Fruit fly (Drosophila melanogaster): ENCODE measurements around the gene CG45089.

CG45089 gene

dm6 chrX:7911983-7912630 lies 18.5 kb upstream of the CG45089 start, which contains the start of gene snz (continued):
- TF ChIP-seq CG2875 (GFP tag; optimal IDR thresholded peaks at IDR 0.05) = no peak
- peak; percentile 50; the same call in 1 of the 2 replicates for TF ChIP-seq ato (GFP tag; IDR thresholded peaks at IDR 0.05; ENCODE audit: partially characterized antibody)
- TF ChIP-seq CG12071 (GFP tag; optimal IDR thresholded peaks at IDR 0.05) = no peak
- no peak for TF ChIP-seq Lpt (GFP tag; optimal IDR thresholded peaks at IDR 0.05)
- no peak for TF ChIP-seq fru (optimal IDR thresholded peaks at IDR 0.05)
- no peak for TF ChIP-seq CG7556 (GFP tag; optimal IDR thresholded peaks at IDR 0.05)
- TF ChIP-seq shn (GFP tag; optimal IDR thresholded peaks at IDR 0.05) = no peak
- no peak for TF ChIP-seq Bteb2 (GFP tag; optimal IDR thresholded peaks at IDR 0.05)
- no peak for TF ChIP-seq CG6272 (GFP tag; IDR thresholded peaks at IDR 0.05)
- no peak for TF ChIP-seq CG17912 (GFP tag; optimal IDR thresholded peaks at IDR 0.05)
- no peak for TF ChIP-seq CG11504 (tag; optimal IDR thresholded peaks at IDR 0.05)
- TF ChIP-seq CG5245 (GFP tag; optimal IDR thresholded peaks at IDR 0.05) = no peak
- no peak for TF ChIP-seq ac (GFP tag; optimal IDR thresholded peaks at IDR 0.05)
- TF ChIP-seq sens-2 (GFP tag; IDR thresholded peaks at IDR 0.05) = no peak
- no peak for TF ChIP-seq CG6689 (GFP tag; IDR thresholded peaks at IDR 0.05)
- TF ChIP-seq CG34376 (GFP tag; optimal IDR thresholded peaks at IDR 0.05) = peak; percentile 97
- TF ChIP-seq lmd (GFP tag; IDR thresholded peaks at IDR 0.05) = no peak
- no peak for TF ChIP-seq CG9797 (GFP tag; optimal IDR thresholded peaks at IDR 0.05)
- TF ChIP-seq CG6654 (GFP tag; optimal IDR thresholded peaks at IDR 0.05) = no peak
- TF ChIP-seq Lhr (GFP tag; optimal IDR thresholded peaks at IDR 0.05) = no peak
- TF ChIP-seq Side (GFP tag; optimal IDR thresholded peaks at IDR 0.05) = no peak
- no peak for TF ChIP-seq CG11093 (GFP tag; IDR thresholded peaks at IDR 0.05)
- TF ChIP-seq inv (GFP tag; IDR thresholded peaks at IDR 0.05; ENCODE audit: partially characterized antibody) = peak; percentile 48; the same call in 1 of the 2 replicates
- TF ChIP-seq onecut (GFP tag; IDR thresholded peaks at IDR 0.05) = peak; percentile 85
- TF ChIP-seq ase (GFP tag; IDR thresholded peaks at IDR 0.05) = no peak
- peak; percentile 80 for TF ChIP-seq abd-A (tag; optimal IDR thresholded peaks at IDR 0.05)
- TF ChIP-seq CG8388 (GFP tag; optimal IDR thresholded peaks at IDR 0.05) = no peak
- TF ChIP-seq CG8281 (tag; optimal IDR thresholded peaks at IDR 0.05) = no peak
- peak; percentile 74; the same call in 2 of the 3 replicates for TF ChIP-seq Opbp (GFP tag; IDR thresholded peaks at IDR 0.05; ENCODE audit: partially characterized antibody)
- peak; percentile 31 for TF ChIP-seq CG12659 (GFP tag; optimal IDR thresholded peaks at IDR 0.05)
- no peak for TF ChIP-seq CG1792 (GFP tag; optimal IDR thresholded peaks at IDR 0.05)
- TF ChIP-seq bcd (GFP tag; optimal IDR thresholded peaks at IDR 0.05) = no peak
- peak; percentile 80 for TF ChIP-seq tna (GFP tag; IDR thresholded peaks at IDR 0.05; ENCODE audit: partially characterized antibody)
- TF ChIP-seq CG18011 (GFP tag; optimal IDR thresholded peaks at IDR 0.05) = no peak
- TF ChIP-seq CG33213 (GFP tag; optimal IDR thresholded peaks at IDR 0.05) = no peak
- peak; percentile 23 for TF ChIP-seq CG7987 (GFP tag; optimal IDR thresholded peaks at IDR 0.05)
- peak; percentile 83 for TF ChIP-seq E2f2 (GFP tag; IDR thresholded peaks at IDR 0.05)
- TF ChIP-seq Bdp1 (GFP tag; optimal IDR thresholded peaks at IDR 0.05) = no peak
- TF ChIP-seq CG12219 (GFP tag; optimal IDR thresholded peaks at IDR 0.05) = no peak
- no peak for TF ChIP-seq nau (GFP tag; optimal IDR thresholded peaks at IDR 0.05)
- TF ChIP-seq Six4 (GFP tag; optimal IDR thresholded peaks at IDR 0.05) = no peak
- TF ChIP-seq btn (GFP tag; optimal IDR thresholded peaks at IDR 0.05) = no peak
- peak; percentile 1 for TF ChIP-seq nmo (GFP tag; optimal IDR thresholded peaks at IDR 0.05)
- no peak for TF ChIP-seq CG9215 (GFP tag; IDR thresholded peaks at IDR 0.05)
- no peak for TF ChIP-seq D (optimal IDR thresholded peaks at IDR 0.05)
- TF ChIP-seq D (GFP tag; optimal IDR thresholded peaks at IDR 0.05) = no peak
- TF ChIP-seq CkIIα-i1 (GFP tag; IDR thresholded peaks at IDR 0.05) = no peak
- TF ChIP-seq Atf6 (GFP tag; IDR thresholded peaks at IDR 0.05) = no peak
- no peak for TF ChIP-seq bigmax (GFP tag; optimal IDR thresholded peaks at IDR 0.05)
- TF ChIP-seq CG12299 (tag; optimal IDR thresholded peaks at IDR 0.05) = no peak
- no peak for TF ChIP-seq kni (GFP tag; optimal IDR thresholded peaks at IDR 0.05)

Measured in whole organism, embryonic.